Fruit fly (Drosophila melanogaster) whole organism, prepupa: ENCODE measurements around the gene CG1812.

Source experiments
- CG10631 ChIP-seq: fragments of 200-800 bp; sonication (Bioruptor generic); optimal IDR thresholded peaks from 2 replicates; lab custom pipeline; 2016; ENCODE audit warnings: missing biosample characterization, missing genetic modification characterization
- CG10669 ChIP-seq: fragments of 200-800 bp; sonication (Bioruptor generic); optimal IDR thresholded peaks from 3 replicates; lab custom pipeline; 2018; ENCODE audit warnings: missing biosample characterization, mild to moderate bottlenecking, missing genetic modification characterization, moderate library complexity
- CG15336 ChIP-seq: fragments of 200-800 bp; sonication (Bioruptor generic); IDR thresholded peaks from 2 replicates; pipeline ENCODE4 v1.3.6; 2022; ENCODE audit warnings: missing biosample characterization, missing genetic modification characterization
- CG1621 ChIP-seq: fragments of 200-800 bp; sonication (Bioruptor generic); optimal IDR thresholded peaks from 3 replicates; lab custom pipeline; 2018; ENCODE audit warnings: missing biosample characterization, mild to moderate bottlenecking, missing genetic modification characterization
- CG8319 ChIP-seq: fragments of 200-800 bp; sonication (Bioruptor generic); optimal IDR thresholded peaks from 3 replicates; lab custom pipeline; 2016; ENCODE audit warnings: missing biosample characterization, missing genetic modification characterization
- Hr4 ChIP-seq: fragments of 200-800 bp; sonication (Bioruptor generic); optimal IDR thresholded peaks from 3 replicates; lab custom pipeline; 2016; ENCODE audit warnings: missing biosample characterization, missing genetic modification characterization

DNA sequence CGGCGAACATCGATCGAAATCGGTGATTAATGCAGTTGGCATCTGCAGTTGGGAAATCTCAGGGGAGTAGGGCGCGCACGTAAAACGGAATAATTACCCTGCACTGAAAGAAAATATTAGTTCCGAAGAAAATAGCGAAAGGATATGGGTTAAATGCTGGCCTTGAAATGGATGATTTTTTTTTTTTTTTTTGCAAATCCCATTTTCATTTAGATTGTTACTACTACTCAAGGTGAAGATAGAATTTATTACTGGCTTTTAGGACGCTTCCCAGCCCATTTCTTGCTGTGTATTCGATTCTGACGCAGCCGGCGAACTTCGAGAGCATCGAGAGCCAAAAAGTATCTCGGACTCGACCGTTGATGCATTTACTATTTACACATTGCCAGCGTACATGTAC lies 7.7 kb downstream of the CG1812 start:
- peak; percentile 63 for TF ChIP-seq CG10669
- TF ChIP-seq CG8319 (GFP tag; lab: Kevin White, UChicago), result peak; percentile 46
- TF ChIP-seq Hr4 (GFP tag; lab: Kevin White, UChicago), result peak; percentile 65
- TF ChIP-seq CG1621 (tag; lab: Kevin White, UChicago), result peak; percentile 57
- peak; percentile 71 for TF ChIP-seq CG15336 (GFP tag; lab: Robert Waterston, UW)
- peak; percentile 68 for TF ChIP-seq CG10631 (GFP tag; lab: Kevin White, UChicago)
